Fruit fly (Drosophila melanogaster): ENCODE data around the gene trio.

trio gene

dm6 chr3L:1034190-1034886, at the start of gene trio, which contains the start of gene CG9205:
TSS of gene trio (minus strand) at chr3L:1034875.
TSS of gene CG9205 (plus strand) at chr3L:1034697.
- TF ChIP-seq Myc (optimal IDR thresholded peaks at IDR 0.05) (no peak), h (optimal IDR thresholded peaks at IDR 0.05) (no peak), Sin3A (optimal IDR thresholded peaks at IDR 0.05) (no peak), insv (optimal IDR thresholded peaks at IDR 0.05) (no peak), ttk (optimal IDR thresholded peaks at IDR 0.05) (no peak), psq (optimal IDR thresholded peaks at IDR 0.05) (no peak)

dm6 chr3L:1083323-1083722, 48.6 kb upstream of the trio start:
- TF ChIP-seq Sin3A (optimal IDR thresholded peaks at IDR 0.05) (no peak), insv (optimal IDR thresholded peaks at IDR 0.05) (no peak), Myc (optimal IDR thresholded peaks at IDR 0.05) (no peak), psq (optimal IDR thresholded peaks at IDR 0.05) (no peak), h (optimal IDR thresholded peaks at IDR 0.05) (no peak), ttk (optimal IDR thresholded peaks at IDR 0.05) (no peak)

- TF ChIP-seq Sin3A (optimal IDR thresholded peaks at IDR 0.05) (no peak), Myc (optimal IDR thresholded peaks at IDR 0.05) (no peak)
Measured at dm6 chr3L:1082883-1083282, 48.2 kb upstream of the trio start.

- no peak for TF ChIP-seq h (optimal IDR thresholded peaks at IDR 0.05)
- TF ChIP-seq psq (optimal IDR thresholded peaks at IDR 0.05): no peak
- TF ChIP-seq Myc (optimal IDR thresholded peaks at IDR 0.05): no peak
- no peak for TF ChIP-seq Sin3A (optimal IDR thresholded peaks at IDR 0.05)
- TF ChIP-seq insv (optimal IDR thresholded peaks at IDR 0.05): no peak
- no peak for TF ChIP-seq ttk (optimal IDR thresholded peaks at IDR 0.05)
Measured at dm6 chr3L:1078291-1078690, 43.6 kb upstream of the trio start.

- TF ChIP-seq Sin3A (optimal IDR thresholded peaks at IDR 0.05) (no peak), h (optimal IDR thresholded peaks at IDR 0.05) (no peak), ttk (optimal IDR thresholded peaks at IDR 0.05) (no peak), psq (optimal IDR thresholded peaks at IDR 0.05) (no peak), insv (optimal IDR thresholded peaks at IDR 0.05) (no peak), Myc (optimal IDR thresholded peaks at IDR 0.05) (no peak)
Measured at dm6 chr3L:1077038-1077437, 42.4 kb upstream of the trio start.

DNA sequence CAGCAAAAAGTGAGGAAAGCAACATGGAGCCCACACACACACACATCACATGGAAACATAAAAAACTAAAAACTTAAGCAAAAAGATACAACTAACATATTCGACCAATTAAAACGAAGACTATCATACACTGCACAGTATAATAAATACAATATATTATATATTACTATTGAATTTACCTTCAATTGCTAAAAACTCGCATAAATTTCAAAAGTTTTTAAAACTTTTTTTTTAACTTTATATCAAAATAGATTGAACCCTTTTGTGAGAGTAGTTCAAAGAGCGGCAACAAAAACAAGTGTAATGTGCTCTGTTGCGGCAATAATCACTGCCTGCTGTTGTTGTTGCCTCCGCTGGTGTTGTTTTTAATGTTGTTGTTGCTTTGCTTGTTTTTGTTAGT, 29.7 kb upstream of the trio start:
- TF ChIP-seq Sin3A (optimal IDR thresholded peaks at IDR 0.05) (no peak), ttk (optimal IDR thresholded peaks at IDR 0.05) (no peak), Myc (optimal IDR thresholded peaks at IDR 0.05) (no peak), psq (optimal IDR thresholded peaks at IDR 0.05) (no peak), insv (optimal IDR thresholded peaks at IDR 0.05) (no peak), h (optimal IDR thresholded peaks at IDR 0.05) (no peak)

dm6 chr3L:1062463-1062862, 27.8 kb upstream of the trio start:
- no peak for TF ChIP-seq Sin3A (optimal IDR thresholded peaks at IDR 0.05)
- TF ChIP-seq Myc (optimal IDR thresholded peaks at IDR 0.05): no peak
- TF ChIP-seq psq (optimal IDR thresholded peaks at IDR 0.05): no peak
- TF ChIP-seq ttk (optimal IDR thresholded peaks at IDR 0.05): no peak
- TF ChIP-seq insv (optimal IDR thresholded peaks at IDR 0.05): no peak
- no peak for TF ChIP-seq h (optimal IDR thresholded peaks at IDR 0.05)

- TF ChIP-seq psq (optimal IDR thresholded peaks at IDR 0.05): no peak
- TF ChIP-seq insv (optimal IDR thresholded peaks at IDR 0.05): no peak
- TF ChIP-seq ttk (optimal IDR thresholded peaks at IDR 0.05): no peak
- no peak for TF ChIP-seq Sin3A (optimal IDR thresholded peaks at IDR 0.05)
- TF ChIP-seq h (optimal IDR thresholded peaks at IDR 0.05): no peak
- TF ChIP-seq Myc (optimal IDR thresholded peaks at IDR 0.05): no peak
Measured at dm6 chr3L:1055932-1056331, 21.3 kb upstream of the trio start.

dm6 chr3L:1046436-1046835, 11.8 kb upstream of the trio start:
- no peak for TF ChIP-seq ttk (optimal IDR thresholded peaks at IDR 0.05)
- TF ChIP-seq Myc (optimal IDR thresholded peaks at IDR 0.05): no peak

dm6 chr3L:1043530-1043929, 8.9 kb upstream of the trio start:
- TF ChIP-seq Myc (optimal IDR thresholded peaks at IDR 0.05) (no peak), insv (optimal IDR thresholded peaks at IDR 0.05) (no peak), Sin3A (optimal IDR thresholded peaks at IDR 0.05) (no peak), ttk (optimal IDR thresholded peaks at IDR 0.05) (no peak), h (optimal IDR thresholded peaks at IDR 0.05) (no peak), psq (optimal IDR thresholded peaks at IDR 0.05) (no peak)

dm6 chr3L:1041410-1041809, 6.7 kb upstream of the trio start:
- no peak for TF ChIP-seq insv (optimal IDR thresholded peaks at IDR 0.05)
- no peak for TF ChIP-seq h (optimal IDR thresholded peaks at IDR 0.05)

dm6 chr3L:1034887-1035260, 199 bp upstream of the trio start:
- no peak for TF ChIP-seq ttk (optimal IDR thresholded peaks at IDR 0.05)
- TF ChIP-seq Myc (optimal IDR thresholded peaks at IDR 0.05): no peak
- no peak for TF ChIP-seq Sin3A (optimal IDR thresholded peaks at IDR 0.05)
- no peak for TF ChIP-seq h (optimal IDR thresholded peaks at IDR 0.05)
- no peak for TF ChIP-seq psq (optimal IDR thresholded peaks at IDR 0.05)
- TF ChIP-seq insv (optimal IDR thresholded peaks at IDR 0.05): no peak

- no peak for TF ChIP-seq Myc (optimal IDR thresholded peaks at IDR 0.05)
- no peak for TF ChIP-seq Sin3A (optimal IDR thresholded peaks at IDR 0.05)
- TF ChIP-seq psq (optimal IDR thresholded peaks at IDR 0.05): no peak
- TF ChIP-seq ttk (optimal IDR thresholded peaks at IDR 0.05): no peak
Measured at dm6 chr3L:1033688-1034087, 987 bp downstream of the trio start.

All from Kc167 (cell line).